Worm (Caenorhabditis elegans) whole organism, early embryonic: ENCODE measurements around the gene T26C11.8.

ENCODE experiments used
- ama-1 ChIP-seq: fragments of 150-350 bp; optimal IDR thresholded peaks from 2 replicates; lab custom pipeline; 2014
- hnd-1 ChIP-seq: sonication (generic microtip); optimal IDR thresholded peaks from 2 replicates; lab custom pipeline; 2016; ENCODE audit warnings: missing genetic modification characterization, missing compliant biosample characterization
- tbx-11 ChIP-seq: fragments of 200-800 bp; sonication (Bioruptor generic); IDR thresholded peaks from 2 replicates; pipeline ENCODE4 v1.3.6; 2022; ENCODE audit warnings: missing genetic modification characterization, missing compliant biosample characterization
- tra-4 ChIP-seq: sonication (generic microtip); optimal IDR thresholded peaks from 2 replicates; lab custom pipeline; 2017; ENCODE audit warnings: missing genetic modification characterization, missing compliant biosample characterization

ce11 chrX:1856160-1856559 is 4.4 kb upstream of the T26C11.8 start, which contains the start of gene ceh-39:
- TF ChIP-seq ama-1 (lab: Kevin White, UChicago) (no peak), tbx-11 (GFP tag; lab: Robert Waterston, UW) (no peak), hnd-1 (no peak), tra-4 (tag; lab: Kevin White, UChicago) (no peak)
